Fruit fly (Drosophila melanogaster): Measurements from ENCODE around the gene CG11030.

Gene CG11030

dm6 chr2L:5778157-5778556 lies 53.7 kb downstream of the CG11030 start (continued):
- peak; percentile 29 for TF ChIP-seq net (GFP tag; optimal IDR thresholded peaks at IDR 0.05)
- peak; percentile 14 for TF ChIP-seq CG31627 (GFP tag; optimal IDR thresholded peaks at IDR 0.05)
- no peak for TF ChIP-seq CG8319 (GFP tag; optimal IDR thresholded peaks at IDR 0.05)
- no peak for TF ChIP-seq CG6163 (GFP tag; IDR thresholded peaks at IDR 0.05)
- peak; percentile 23 for TF ChIP-seq OdsH (GFP tag; optimal IDR thresholded peaks at IDR 0.05)
- TF ChIP-seq Smox (GFP tag; optimal IDR thresholded peaks at IDR 0.05) = no peak
- TF ChIP-seq fkh (GFP tag; optimal IDR thresholded peaks at IDR 0.05) = no peak
- TF ChIP-seq esn (GFP tag; optimal IDR thresholded peaks at IDR 0.05) = peak; percentile 32
- TF ChIP-seq lz (GFP tag; optimal IDR thresholded peaks at IDR 0.05) = peak; percentile 7
- peak; percentile 21 for TF ChIP-seq pdm3 (GFP tag; optimal IDR thresholded peaks at IDR 0.05)
- TF ChIP-seq spab (GFP tag; optimal IDR thresholded peaks at IDR 0.05) = peak; percentile 12
- TF ChIP-seq CG15336 (GFP tag; IDR thresholded peaks at IDR 0.05) = no peak; the same call in 1 of the 2 replicates
- TF ChIP-seq CG11294 (GFP tag; IDR thresholded peaks at IDR 0.05) = no peak
- peak; percentile 23 for TF ChIP-seq Sox14 (GFP tag; optimal IDR thresholded peaks at IDR 0.05)
- peak; percentile 41 for TF ChIP-seq CG10669 (GFP tag; optimal IDR thresholded peaks at IDR 0.05)
- TF ChIP-seq acj6 (GFP tag; optimal IDR thresholded peaks at IDR 0.05) = peak; percentile 20
- no peak for TF ChIP-seq svp (GFP tag)
- TF ChIP-seq dac (GFP tag; optimal IDR thresholded peaks at IDR 0.05) = no peak

- no peak for TF ChIP-seq Eip75B (GFP tag; optimal IDR thresholded peaks at IDR 0.05)
- no peak for TF ChIP-seq topi (GFP tag; optimal IDR thresholded peaks at IDR 0.05)
- TF ChIP-seq CG16779 (tag; optimal IDR thresholded peaks at IDR 0.05) = no peak
- TF ChIP-seq pdm3 (GFP tag; optimal IDR thresholded peaks at IDR 0.05) = no peak
- TF ChIP-seq Lpt (GFP tag; optimal IDR thresholded peaks at IDR 0.05) = no peak
- no peak for TF ChIP-seq net (GFP tag; optimal IDR thresholded peaks at IDR 0.05)
- TF ChIP-seq Gug (GFP tag; IDR thresholded peaks at IDR 0.05) = no peak
- TF ChIP-seq fd59A (GFP tag; optimal IDR thresholded peaks at IDR 0.05) = no peak
- TF ChIP-seq fd85E (GFP tag; optimal IDR thresholded peaks at IDR 0.05) = no peak
- TF ChIP-seq Hr4 (GFP tag; optimal IDR thresholded peaks at IDR 0.05) = no peak
- TF ChIP-seq dsx (GFP tag; optimal IDR thresholded peaks at IDR 0.05; ENCODE audit: poor library complexity, severe bottlenecking) = no peak
- no peak for TF ChIP-seq CG6163 (GFP tag; IDR thresholded peaks at IDR 0.05)
- TF ChIP-seq Sox14 (GFP tag; optimal IDR thresholded peaks at IDR 0.05) = no peak
- TF ChIP-seq Sox15 (GFP tag; optimal IDR thresholded peaks at IDR 0.05) = no peak
- no peak for TF ChIP-seq CG11294 (GFP tag; IDR thresholded peaks at IDR 0.05)
- TF ChIP-seq CG6792 (GFP tag; optimal IDR thresholded peaks at IDR 0.05) = no peak
- TF ChIP-seq achi (GFP tag; optimal IDR thresholded peaks at IDR 0.05) = no peak
- TF ChIP-seq CG6854 (GFP tag; optimal IDR thresholded peaks at IDR 0.05) = no peak
- no peak for TF ChIP-seq Met (GFP tag; optimal IDR thresholded peaks at IDR 0.05)
These were observed 56.2 kb downstream of the CG11030 start for dm6 chr2L:5780703-5781102.

- no peak for TF ChIP-seq Smox (GFP tag; optimal IDR thresholded peaks at IDR 0.05)
- no peak for TF ChIP-seq CG3032 (tag; optimal IDR thresholded peaks at IDR 0.05)
- peak; percentile 27 for TF ChIP-seq CG10631 (GFP tag; optimal IDR thresholded peaks at IDR 0.05)
- 0 out of 3 replicates have a peak, but pooled peaks have one; percentile 19 for TF ChIP-seq CG8119 (GFP tag; IDR thresholded peaks at IDR 0.05)
- TF ChIP-seq dac (GFP tag; optimal IDR thresholded peaks at IDR 0.05) = no peak
- TF ChIP-seq Sox102F (GFP tag; optimal IDR thresholded peaks at IDR 0.05) = no peak
- TF ChIP-seq Ets21C (GFP tag; optimal IDR thresholded peaks at IDR 0.05) = no peak
- TF ChIP-seq CG6854 (GFP tag; optimal IDR thresholded peaks at IDR 0.05) = no peak
- peak; percentile 44 for TF ChIP-seq CG3919 (GFP tag; optimal IDR thresholded peaks at IDR 0.05)
- no peak for TF ChIP-seq Eip93F (GFP tag; optimal IDR thresholded peaks at IDR 0.05)
- no peak for TF ChIP-seq net (GFP tag; optimal IDR thresholded peaks at IDR 0.05)
- TF ChIP-seq svp (GFP tag) = no peak
- TF ChIP-seq Blimp-1 (GFP tag; optimal IDR thresholded peaks at IDR 0.05) = no peak
- TF ChIP-seq CG1621 (tag; optimal IDR thresholded peaks at IDR 0.05) = no peak
- TF ChIP-seq CG32006 (GFP tag; optimal IDR thresholded peaks at IDR 0.05) = peak; percentile 37
- peak; percentile 19 for TF ChIP-seq acj6 (GFP tag; optimal IDR thresholded peaks at IDR 0.05)
- TF ChIP-seq spab (GFP tag; optimal IDR thresholded peaks at IDR 0.05) = peak; percentile 9
- no peak for TF ChIP-seq pdm3 (GFP tag; optimal IDR thresholded peaks at IDR 0.05)
- TF ChIP-seq cyc (GFP tag; optimal IDR thresholded peaks at IDR 0.05) = no peak
- TF ChIP-seq Eip78C (GFP tag) = peak; percentile 40
- TF ChIP-seq OdsH (GFP tag; optimal IDR thresholded peaks at IDR 0.05) = peak; percentile 31
- TF ChIP-seq Hr38 (GFP tag; optimal IDR thresholded peaks at IDR 0.05) = no peak
- no peak for TF ChIP-seq vri (GFP tag; optimal IDR thresholded peaks at IDR 0.05)
- TF ChIP-seq CG11902 (GFP tag; optimal IDR thresholded peaks at IDR 0.05) = no peak
- peak; percentile 13 for TF ChIP-seq Eip75B (GFP tag; optimal IDR thresholded peaks at IDR 0.05)
- peak; percentile 19 for TF ChIP-seq Sox14 (GFP tag; optimal IDR thresholded peaks at IDR 0.05)
- no peak for TF ChIP-seq CG15336 (GFP tag; IDR thresholded peaks at IDR 0.05)
- no peak for TF ChIP-seq CG6792 (GFP tag; optimal IDR thresholded peaks at IDR 0.05)
- TF ChIP-seq CG9139 (GFP tag; optimal IDR thresholded peaks at IDR 0.05) = no peak
- no peak for TF ChIP-seq CG8319 (GFP tag; optimal IDR thresholded peaks at IDR 0.05)
- peak; percentile 10; the same call in 1 of the 3 replicates for TF ChIP-seq CG6163 (GFP tag; IDR thresholded peaks at IDR 0.05)
These were observed 56.7 kb downstream of the CG11030 start for dm6 chr2L:5781181-5781580.

All from whole organism, prepupa.